Fruit fly (Drosophila melanogaster) whole organism, embryonic: ENCODE results near the gene CG17124.

Source experiments
- Bdp1 ChIP-seq: fragments of 200-800 bp; sonication (Bioruptor generic); optimal IDR thresholded peaks from 3 replicates; lab custom pipeline; 2016; ENCODE audit warnings: missing biosample characterization, missing genetic modification characterization
- Blimp-1 ChIP-seq: fragments of 200-800 bp; sonication (Bioruptor generic); optimal IDR thresholded peaks from 3 replicates; lab custom pipeline; 2018; ENCODE audit warnings: missing biosample characterization, missing genetic modification characterization, mild to moderate bottlenecking, moderate library complexity, missing genetic modification reagents
- Bteb2 ChIP-seq: fragments of 200-800 bp; sonication (Bioruptor generic); optimal IDR thresholded peaks from 2 replicates; lab custom pipeline; 2016; ENCODE audit warnings: missing biosample characterization, missing genetic modification characterization
- C15 ChIP-seq: fragments of 200-800 bp; sonication (Bioruptor generic); IDR thresholded peaks from 3 replicates; pipeline ENCODE4 v1.3.6; 2022; ENCODE audit warnings: missing biosample characterization, missing genetic modification characterization
- CG11085 ChIP-seq: fragments of 200-800 bp; sonication (Bioruptor generic); IDR thresholded peaks from 2 replicates; pipeline ENCODE4 v1.3.6; 2022; ENCODE audit warnings: missing biosample characterization, missing genetic modification characterization
- CG11695 ChIP-seq: fragments of 200-800 bp; sonication (Bioruptor generic); IDR thresholded peaks from 3 replicates; pipeline ENCODE4 v1.3.6; 2022; ENCODE audit warnings: missing biosample characterization, missing genetic modification characterization
- CG15696 ChIP-seq: fragments of 200-800 bp; sonication (Bioruptor generic); optimal IDR thresholded peaks from 2 replicates; lab custom pipeline; 2019; ENCODE audit warnings: missing biosample characterization, mild to moderate bottlenecking, missing genetic modification characterization, moderate library complexity
- CG1603 ChIP-seq: fragments of 200-800 bp; sonication (Bioruptor generic); optimal IDR thresholded peaks from 2 replicates; lab custom pipeline; 2019; ENCODE audit warnings: missing biosample characterization, mild to moderate bottlenecking, missing genetic modification characterization, moderate library complexity
- CG1832 ChIP-seq: fragments of 200-800 bp; sonication (Bioruptor generic); optimal IDR thresholded peaks from 2 replicates; lab custom pipeline; 2017; ENCODE audit warnings: missing biosample characterization, mild to moderate bottlenecking, missing genetic modification characterization, inconsistent platforms
- CG3838 ChIP-seq: fragments of 200-800 bp; sonication (Bioruptor generic); optimal IDR thresholded peaks from 3 replicates; lab custom pipeline; 2016; ENCODE audit warnings: missing biosample characterization, missing genetic modification characterization
- CG4730 ChIP-seq: fragments of 200-800 bp; sonication (Bioruptor generic); IDR thresholded peaks from 2 replicates; pipeline ENCODE4 v1.3.6; 2022; ENCODE audit warnings: missing biosample characterization, missing genetic modification characterization
- CG6175 ChIP-seq: fragments of 200-800 bp; sonication (Bioruptor generic); IDR thresholded peaks from 3 replicates; pipeline ENCODE4 v1.3.6; 2022; ENCODE audit warnings: missing biosample characterization, missing genetic modification characterization
- CG6683 ChIP-seq: fragments of 200-800 bp; sonication (Bioruptor generic); optimal IDR thresholded peaks from 2 replicates; lab custom pipeline; 2017; ENCODE audit warnings: missing biosample characterization, mild to moderate bottlenecking, missing genetic modification characterization, missing genetic modification reagents
- CG7271 ChIP-seq: fragments of 200-800 bp; sonication (Bioruptor generic); optimal IDR thresholded peaks from 2 replicates; lab custom pipeline; 2018; ENCODE audit warnings: missing biosample characterization, mild to moderate bottlenecking, missing genetic modification characterization, moderate library complexity
- CG7556 ChIP-seq: fragments of 200-800 bp; sonication (Bioruptor generic); optimal IDR thresholded peaks from 2 replicates; lab custom pipeline; 2017; ENCODE audit warnings: missing biosample characterization, mild to moderate bottlenecking, missing genetic modification characterization
- CG8359 ChIP-seq: fragments of 200-800 bp; sonication (Bioruptor generic); optimal IDR thresholded peaks from 2 replicates; lab custom pipeline; 2017; ENCODE audit warnings: missing biosample characterization, mild to moderate bottlenecking, missing genetic modification characterization, borderline replicate concordance
- CG9817 ChIP-seq: fragments of 200-800 bp; sonication (Bioruptor generic); optimal IDR thresholded peaks from 2 replicates; lab custom pipeline; 2018; ENCODE audit warnings: missing biosample characterization, mild to moderate bottlenecking, missing genetic modification characterization, moderate library complexity
- CHES-1-like ChIP-seq: fragments of 200-800 bp; sonication (Bioruptor generic); optimal IDR thresholded peaks from 2 replicates; lab custom pipeline; 2016; ENCODE audit warnings: missing biosample characterization, missing genetic modification characterization
- CTCF ChIP-seq: fragments of 200-800 bp; sonication (Bioruptor generic); optimal IDR thresholded peaks from 2 replicates; lab custom pipeline; 2017; ENCODE audit warnings: missing biosample characterization, mild to moderate bottlenecking, missing genetic modification characterization, moderate library complexity
- Doc2 ChIP-seq: fragments of 200-800 bp; sonication (Bioruptor generic); IDR thresholded peaks from 2 replicates; pipeline ENCODE4 v1.3.6; 2022; ENCODE audit warnings: missing biosample characterization, missing genetic modification characterization
- Dref ChIP-seq: fragments of 200-800 bp; sonication (Bioruptor generic); IDR thresholded peaks from 2 replicates; pipeline ENCODE4 v1.3.6; 2022; ENCODE audit warnings: missing biosample characterization, missing genetic modification characterization
- Drgx ChIP-seq: fragments of 200-800 bp; sonication (Bioruptor generic); IDR thresholded peaks from 2 replicates; pipeline ENCODE4 v1.3.6; 2022; ENCODE audit warnings: missing biosample characterization, missing genetic modification characterization
- E2f1 ChIP-seq: fragments of 200-800 bp; sonication (Bioruptor generic); IDR thresholded peaks from 2 replicates; pipeline ENCODE4 v1.3.6; 2022; ENCODE audit warnings: missing biosample characterization, missing genetic modification characterization
- Ets65A ChIP-seq: fragments of 200-800 bp; sonication (Bioruptor generic); peaks from one replicate; lab custom pipeline; 2016; ENCODE audit warnings: missing biosample characterization, missing genetic modification characterization
- H2.0 ChIP-seq: fragments of 200-800 bp; sonication (Bioruptor generic); IDR thresholded peaks from 2 replicates; pipeline ENCODE4 v1.3.6; 2022; ENCODE audit warnings: missing biosample characterization, missing genetic modification characterization
- HLHmδ ChIP-seq: fragments of 200-800 bp; sonication (Bioruptor generic); optimal IDR thresholded peaks from 2 replicates; lab custom pipeline; 2018; ENCODE audit warnings: missing biosample characterization, mild to moderate bottlenecking, missing genetic modification characterization, moderate library complexity
- Hr78 ChIP-seq, 2 experiments: fragments of 200-800 bp in 1 of 2; fragments of >200 bp in 1 of 2; sonication (Bioruptor generic) in 1 of 2; optimal IDR thresholded peaks; 2 replicates each; lab custom pipeline; 2017 to 2019; ENCODE audit warnings: missing biosample characterization in 2 of 2, missing genetic modification characterization in 2 of 2, mild to moderate bottlenecking in 1 of 2, moderate library complexity in 1 of 2
- Hsf ChIP-seq: fragments of 200-800 bp; sonication (Bioruptor generic); optimal IDR thresholded peaks from 3 replicates; lab custom pipeline; 2016; ENCODE audit warnings: missing biosample characterization, missing genetic modification characterization
- Mes4 ChIP-seq: fragments of 200-800 bp; sonication (Bioruptor generic); optimal IDR thresholded peaks from 2 replicates; lab custom pipeline; 2016; ENCODE audit warnings: missing biosample characterization, missing genetic modification characterization
- Ravus ChIP-seq: fragments of 200-800 bp; sonication (Bioruptor generic); IDR thresholded peaks from 2 replicates; pipeline ENCODE4 v1.3.6; 2022; ENCODE audit warnings: missing biosample characterization, missing genetic modification characterization
- Sry-β ChIP-seq: fragments of 200-800 bp; sonication (Bioruptor generic); optimal IDR thresholded peaks from 2 replicates; lab custom pipeline; 2018; ENCODE audit warnings: missing biosample characterization, mild to moderate bottlenecking, missing genetic modification characterization, moderate library complexity
- Xrp1 ChIP-seq: fragments of 200-800 bp; sonication (Bioruptor generic); IDR thresholded peaks from 2 replicates; pipeline ENCODE4 v1.3.6; 2022; ENCODE audit warnings: missing biosample characterization, missing genetic modification characterization
- ato ChIP-seq: fragments of 200-800 bp; sonication (Bioruptor generic); IDR thresholded peaks from 2 replicates; pipeline ENCODE4 v1.3.6; 2022; ENCODE audit warnings: missing biosample characterization, missing genetic modification characterization; ENCODE audit not compliant: partially characterized antibody
- croc ChIP-seq: fragments of 200-800 bp; sonication (Bioruptor generic); conservative IDR thresholded peaks from 3 replicates; pipeline ENCODE4 v1.3.6; 2022; ENCODE audit warnings: missing biosample characterization, missing genetic modification characterization
- da ChIP-seq: fragments of 200-800 bp; sonication (Bioruptor generic); optimal IDR thresholded peaks from 2 replicates; lab custom pipeline; 2016; ENCODE audit warnings: missing biosample characterization, missing genetic modification characterization
- dpn ChIP-seq, 2 experiments: fragments of 200-800 bp; sonication (Bioruptor generic); optimal IDR thresholded peaks; 3 replicates each; lab custom pipeline; 2016; ENCODE audit warnings: missing biosample characterization in 2 of 2, missing genetic modification characterization in 2 of 2
- gcm ChIP-seq: fragments of 200-800 bp; sonication (Bioruptor generic); optimal IDR thresholded peaks from 2 replicates; lab custom pipeline; 2019; ENCODE audit warnings: missing biosample characterization, mild to moderate bottlenecking, missing genetic modification characterization, moderate library complexity
- gro ChIP-seq: fragments of 200-800 bp; sonication (Bioruptor generic); optimal IDR thresholded peaks from 2 replicates; lab custom pipeline; 2016; ENCODE audit warnings: missing biosample characterization, missing genetic modification characterization
- hth ChIP-seq: fragments of >200 bp; optimal IDR thresholded peaks from 2 replicates; lab custom pipeline; 2017; ENCODE audit warnings: inconsistent platforms
- luna ChIP-seq: fragments of 200-800 bp; sonication (Bioruptor generic); optimal IDR thresholded peaks from 2 replicates; lab custom pipeline; 2016; ENCODE audit warnings: missing biosample characterization, missing genetic modification characterization
- otp ChIP-seq: fragments of 200-800 bp; sonication (Bioruptor generic); IDR thresholded peaks from 3 replicates; pipeline ENCODE4, ENCODE4 v1.3.6; 2022; ENCODE audit warnings: missing biosample characterization, missing genetic modification characterization
- prd ChIP-seq, 3 experiments: fragments of >200 bp in 2 of 3; fragments of 200-800 bp in 1 of 3; sonication (Bioruptor generic) in 1 of 3; optimal IDR thresholded peaks in 2 of 3; IDR thresholded peaks in 1 of 3; 2 replicates in 2 of 3; 3 replicates in 1 of 3; pipeline versions ENCODE4 v1.3.6 to Lab custom; 2017 to 2022; ENCODE audit warnings: missing biosample characterization in 1 of 3, missing genetic modification characterization in 1 of 3
- sens ChIP-seq: fragments of 200-800 bp; sonication (Bioruptor generic); peaks from one replicate; lab custom pipeline; 2016; ENCODE audit warnings: missing biosample characterization, missing genetic modification characterization
- tio ChIP-seq: fragments of 200-800 bp; sonication (Bioruptor generic); optimal IDR thresholded peaks from 2 replicates; lab custom pipeline; 2017; ENCODE audit warnings: missing biosample characterization, missing genetic modification characterization, inconsistent platforms
- tup ChIP-seq: fragments of 200-800 bp; sonication (Bioruptor generic); optimal IDR thresholded peaks from 2 replicates; lab custom pipeline; 2016; ENCODE audit warnings: missing biosample characterization, mild to moderate bottlenecking, missing genetic modification characterization, moderate library complexity
- unpg ChIP-seq: fragments of 200-800 bp; sonication (Bioruptor generic); optimal IDR thresholded peaks from 3 replicates; lab custom pipeline; 2018; ENCODE audit warnings: missing biosample characterization, mild to moderate bottlenecking, missing genetic modification characterization, moderate library complexity
- wek ChIP-seq: fragments of 200-800 bp; sonication (Bioruptor generic); optimal IDR thresholded peaks from 3 replicates; lab custom pipeline; 2018; ENCODE audit warnings: missing biosample characterization, mild to moderate bottlenecking, missing genetic modification characterization, moderate library complexity
- zf30C ChIP-seq: fragments of 200-800 bp; sonication (Bioruptor generic); optimal IDR thresholded peaks from 3 replicates; lab custom pipeline; 2018; ENCODE audit warnings: missing biosample characterization, mild to moderate bottlenecking, missing genetic modification characterization

The CG17124 gene

dm6 chr2L:10706267-10706666 is 49.9 kb downstream of the CG17124 start:
- TF ChIP-seq Ets65A (GFP tag; lab: Kevin White, UChicago) (peak; percentile 73), CG8359 (no peak)

- no peak for TF ChIP-seq CG7556 (GFP tag; lab: Kevin White, UChicago)
- no peak for TF ChIP-seq Bteb2 (GFP tag; lab: Kevin White, UChicago)
- TF ChIP-seq Hr78 (GFP tag; optimal IDR thresholded peaks at IDR 0.05; lab: Kevin White, UChicago): no peak
- TF ChIP-seq Ets65A (GFP tag; lab: Kevin White, UChicago): peak; percentile 90
- TF ChIP-seq sens: no peak
- TF ChIP-seq gcm (GFP tag; lab: Kevin White, UChicago): no peak
Measured at dm6 chr2L:10704425-10704824, 51.7 kb downstream of the CG17124 start.

- peak; percentile 76 for TF ChIP-seq CG9817 (tag; lab: Kevin White, UChicago)
- TF ChIP-seq wek (GFP tag; lab: Kevin White, UChicago): peak; percentile 9
- peak; percentile 68 for TF ChIP-seq Drgx (GFP tag; lab: Robert Waterston, UW)
- no peak for TF ChIP-seq luna (GFP tag; lab: Kevin White, UChicago)
- TF ChIP-seq tio: peak; percentile 36
- no peak for TF ChIP-seq HLHmδ
- peak; percentile 54 for TF ChIP-seq Mes4
- peak; percentile 81; the same call in 2 of the 3 replicates for TF ChIP-seq CG11695 (GFP tag; lab: Robert Waterston, UW)
- peak; percentile 14 for TF ChIP-seq CHES-1-like (GFP tag; lab: Kevin White, UChicago)
- TF ChIP-seq tup (GFP tag; lab: Kevin White, UChicago): peak; percentile 36
- TF ChIP-seq CG4730: peak; percentile 54
- TF ChIP-seq CG1832: no peak
- TF ChIP-seq otp (GFP tag; lab: Robert Waterston, UW): peak; percentile 76; the same call in 2 of the 3 replicates
- no peak for TF ChIP-seq CG3838 (GFP tag; lab: Kevin White, UChicago)
- peak; percentile 70; the same call in 2 of the 3 replicates for TF ChIP-seq C15
- TF ChIP-seq gro (GFP tag; lab: Kevin White, UChicago): peak; percentile 47
- TF ChIP-seq CG1603 (tag; lab: Kevin White, UChicago): peak; percentile 84
- TF ChIP-seq Hsf: peak; percentile 73
- peak; percentile 74 for TF ChIP-seq Blimp-1 (GFP tag; lab: Kevin White, UChicago)
- TF ChIP-seq Sry-β (GFP tag; lab: Kevin White, UChicago): no peak
- no peak for TF ChIP-seq Doc2 (GFP tag; lab: Robert Waterston, UW)
- TF ChIP-seq sens: peak; percentile 94
- no peak for TF ChIP-seq ato (GFP tag; lab: Robert Waterston, UW)
- TF ChIP-seq CG15696 (tag; lab: Kevin White, UChicago): peak; percentile 81
- TF ChIP-seq zf30C (GFP tag; lab: Kevin White, UChicago): peak; percentile 66
- no peak for TF ChIP-seq prd (optimal IDR thresholded peaks at IDR 0.05; lab: Kevin White, UChicago)
- peak; percentile 89 for TF ChIP-seq prd (GFP tag; IDR thresholded peaks at IDR 0.05; lab: Robert Waterston, UW)
- TF ChIP-seq croc (GFP tag; lab: Robert Waterston, UW): peak; percentile 64
- peak; percentile 75 to 77 for TF ChIP-seq dpn (GFP tag; optimal IDR thresholded peaks at IDR 0.05; lab: Kevin White, UChicago)
- no peak for TF ChIP-seq Dref (GFP tag; lab: Robert Waterston, UW)
- peak; percentile 68 for TF ChIP-seq E2f1 (GFP tag; lab: Robert Waterston, UW)
- TF ChIP-seq Xrp1 (GFP tag; lab: Robert Waterston, UW): peak; percentile 86
- TF ChIP-seq CTCF (GFP tag; lab: Kevin White, UChicago): no peak
- TF ChIP-seq Bdp1 (GFP tag; lab: Kevin White, UChicago): peak; percentile 25
- TF ChIP-seq hth: no peak
- TF ChIP-seq H2.0 (GFP tag; lab: Robert Waterston, UW): peak; percentile 77
- no peak for TF ChIP-seq da (GFP tag; lab: Kevin White, UChicago)
- TF ChIP-seq CG6175 (GFP tag; lab: Robert Waterston, UW): no peak
- TF ChIP-seq Ravus (GFP tag; lab: Robert Waterston, UW): peak; percentile 4; the same call in 1 of the 2 replicates
- peak; percentile 81 for TF ChIP-seq unpg (GFP tag; lab: Kevin White, UChicago)
- peak; percentile 72 for TF ChIP-seq CG11085 (GFP tag; lab: Robert Waterston, UW)
- TF ChIP-seq CG6683 (GFP tag; lab: Kevin White, UChicago): no peak
- no peak for TF ChIP-seq CG7271 (tag; lab: Kevin White, UChicago)
Measured at dm6 chr2L:10703281-10703680, 52.8 kb downstream of the CG17124 start, which contains the start of gene CG6415. TSS of gene CG6415 (plus strand) at chr2L:10703621.
